Worm (Caenorhabditis elegans): ENCODE results near the gene nas-9.

Gene nas-9

ce11 chrV:4806859-4807258, 33.0 kb downstream of the nas-9 start:
- TF ChIP-seq tra-4 (tag; optimal IDR thresholded peaks at IDR 0.05) = no peak
- TF ChIP-seq ceh-36 (tag; optimal IDR thresholded peaks at IDR 0.05) = no peak
- TF ChIP-seq aly-1 (tag; optimal IDR thresholded peaks at IDR 0.05) = no peak
- TF ChIP-seq ama-1 (optimal IDR thresholded peaks at IDR 0.05) = no peak
- TF ChIP-seq hnd-1 (tag; optimal IDR thresholded peaks at IDR 0.05) = no peak
- no peak for TF ChIP-seq hmbx-1 (tag; optimal IDR thresholded peaks at IDR 0.05)
- no peak for TF ChIP-seq tbx-11 (GFP tag; IDR thresholded peaks at IDR 0.05)
- TF ChIP-seq sea-1 (GFP tag; conservative IDR thresholded peaks at IDR 0.05) = no peak
- TF ChIP-seq F13C5.2 (tag; optimal IDR thresholded peaks at IDR 0.05) = no peak
- TF ChIP-seq tbx-37 (GFP tag; conservative IDR thresholded peaks at IDR 0.05) = no peak
- no peak for TF ChIP-seq pes-1 (GFP tag; IDR thresholded peaks at IDR 0.05)
- TF ChIP-seq B0310.2 (tag; optimal IDR thresholded peaks at IDR 0.05) = no peak
- TF ChIP-seq ceh-13 (GFP tag; optimal IDR thresholded peaks at IDR 0.05) = no peak
- TF ChIP-seq scrt-1 (GFP tag; IDR thresholded peaks at IDR 0.05) = no peak
- no peak for TF ChIP-seq ets-7 (tag; optimal IDR thresholded peaks at IDR 0.05)
- no peak for TF ChIP-seq flt-1 (GFP tag; IDR thresholded peaks at IDR 0.05)

DNA sequence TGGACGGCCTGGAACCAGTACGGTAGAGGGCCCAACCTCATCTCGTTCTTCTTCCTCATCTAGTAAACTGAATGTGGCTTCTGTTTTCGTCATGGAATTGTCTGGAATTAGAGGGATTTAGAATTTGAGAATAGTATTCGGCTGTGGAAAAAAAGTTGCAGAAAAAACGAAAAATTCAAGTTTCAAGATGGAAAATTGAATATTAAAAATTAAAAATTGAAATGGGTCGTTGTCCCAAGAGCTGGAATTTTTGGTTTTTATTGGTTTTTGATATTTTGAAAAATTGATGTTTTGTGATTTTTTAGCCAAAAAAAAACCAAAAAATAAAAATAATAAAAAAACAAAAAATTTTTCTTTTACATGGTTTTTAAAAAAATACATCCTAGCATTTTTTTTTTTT, 34.0 kb downstream of the nas-9 start, which contains the start of gene R02F11.3:
TSS of gene R02F11.3 (minus strand) at position 101 of the 400 bp plus-strand sequence.
- TF ChIP-seq F13C5.2 (tag; optimal IDR thresholded peaks at IDR 0.05) (no peak), ceh-36 (tag; optimal IDR thresholded peaks at IDR 0.05) (no peak), scrt-1 (GFP tag; IDR thresholded peaks at IDR 0.05) (no peak)

ce11 chrV:4801943-4802342, 37.9 kb downstream of the nas-9 start:
- TF ChIP-seq scrt-1 (GFP tag; IDR thresholded peaks at IDR 0.05) = no peak
- no peak for TF ChIP-seq hmg-4 (GFP tag; optimal IDR thresholded peaks at IDR 0.05)
- no peak for TF ChIP-seq aly-1 (tag; optimal IDR thresholded peaks at IDR 0.05)
- no peak for TF ChIP-seq F13C5.2 (tag; optimal IDR thresholded peaks at IDR 0.05)
- no peak for TF ChIP-seq hnd-1 (tag; optimal IDR thresholded peaks at IDR 0.05)
- TF ChIP-seq ceh-13 (GFP tag; optimal IDR thresholded peaks at IDR 0.05) = no peak
- TF ChIP-seq tbx-11 (GFP tag; IDR thresholded peaks at IDR 0.05) = no peak
- TF ChIP-seq ceh-36 (tag; optimal IDR thresholded peaks at IDR 0.05) = no peak
- no peak for TF ChIP-seq pes-1 (GFP tag; IDR thresholded peaks at IDR 0.05)
- TF ChIP-seq B0310.2 (tag; optimal IDR thresholded peaks at IDR 0.05) = no peak

ce11 chrV:4800794-4801193, 39.0 kb downstream of the nas-9 start, which contains the start of gene R02F11.1:
Gene R02F11.1 (plus strand): TSS chrV:4801094.
- TF ChIP-seq B0310.2 (tag; optimal IDR thresholded peaks at IDR 0.05) (no peak), ceh-13 (GFP tag; optimal IDR thresholded peaks at IDR 0.05) (no peak), sea-1 (GFP tag; conservative IDR thresholded peaks at IDR 0.05) (no peak), tbx-37 (GFP tag; conservative IDR thresholded peaks at IDR 0.05) (no peak), tra-4 (tag; optimal IDR thresholded peaks at IDR 0.05) (no peak), hmbx-1 (tag; optimal IDR thresholded peaks at IDR 0.05) (no peak), aly-1 (tag; optimal IDR thresholded peaks at IDR 0.05) (no peak), tbx-11 (GFP tag; IDR thresholded peaks at IDR 0.05) (no peak), scrt-1 (GFP tag; IDR thresholded peaks at IDR 0.05) (no peak), hmg-4 (GFP tag; optimal IDR thresholded peaks at IDR 0.05) (no peak), ama-1 (optimal IDR thresholded peaks at IDR 0.05) (no peak), ets-7 (tag; optimal IDR thresholded peaks at IDR 0.05) (no peak), ceh-36 (tag; optimal IDR thresholded peaks at IDR 0.05) (no peak), pes-1 (GFP tag; IDR thresholded peaks at IDR 0.05) (no peak), flt-1 (GFP tag; IDR thresholded peaks at IDR 0.05) (no peak)

DNA sequence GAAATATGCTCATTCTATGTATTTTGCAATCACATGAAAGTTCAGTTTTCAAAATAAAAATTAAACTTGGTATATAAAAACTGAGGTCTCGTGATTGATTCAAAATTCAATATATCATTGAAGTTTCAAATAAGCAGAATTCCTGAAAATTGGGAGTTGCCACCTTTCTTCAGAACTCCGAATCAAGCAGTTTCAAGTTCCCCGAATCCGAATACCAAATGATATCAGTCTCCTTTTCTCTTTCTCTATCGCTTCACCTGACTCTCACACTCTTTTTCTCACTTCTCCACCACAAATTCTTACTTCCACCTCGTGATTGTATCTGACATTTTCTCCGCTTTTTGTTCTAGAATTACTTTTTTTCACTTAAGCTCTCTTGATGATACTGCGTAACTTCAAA, 45.5 kb downstream of the nas-9 start, which contains the start of gene R02F11.2:
TSS of gene R02F11.2 (plus strand) at position 292 of the 400 bp plus-strand sequence.
- TF ChIP-seq hmg-4 (GFP tag; optimal IDR thresholded peaks at IDR 0.05) (no peak), hmbx-1 (tag; optimal IDR thresholded peaks at IDR 0.05) (no peak), scrt-1 (GFP tag; IDR thresholded peaks at IDR 0.05) (no peak), F13C5.2 (tag; optimal IDR thresholded peaks at IDR 0.05) (no peak), tra-4 (tag; optimal IDR thresholded peaks at IDR 0.05) (no peak), aly-1 (tag; optimal IDR thresholded peaks at IDR 0.05) (no peak), B0310.2 (tag; optimal IDR thresholded peaks at IDR 0.05) (no peak), sea-1 (GFP tag; conservative IDR thresholded peaks at IDR 0.05) (no peak), tbx-37 (GFP tag; conservative IDR thresholded peaks at IDR 0.05) (no peak), pes-1 (GFP tag; IDR thresholded peaks at IDR 0.05) (no peak), ama-1 (optimal IDR thresholded peaks at IDR 0.05) (no peak), flt-1 (GFP tag; IDR thresholded peaks at IDR 0.05) (no peak)

- no peak for TF ChIP-seq ceh-13 (GFP tag; optimal IDR thresholded peaks at IDR 0.05)
- no peak for TF ChIP-seq scrt-1 (GFP tag; IDR thresholded peaks at IDR 0.05)
- TF ChIP-seq ceh-36 (tag; optimal IDR thresholded peaks at IDR 0.05) = no peak
- TF ChIP-seq tbx-37 (GFP tag; conservative IDR thresholded peaks at IDR 0.05) = no peak
- no peak for TF ChIP-seq ets-7 (tag; optimal IDR thresholded peaks at IDR 0.05)
- no peak for TF ChIP-seq ama-1 (optimal IDR thresholded peaks at IDR 0.05)
- TF ChIP-seq hmg-4 (GFP tag; optimal IDR thresholded peaks at IDR 0.05) = no peak
- TF ChIP-seq pes-1 (GFP tag; IDR thresholded peaks at IDR 0.05) = no peak
- TF ChIP-seq hnd-1 (tag; optimal IDR thresholded peaks at IDR 0.05) = no peak
Measured at ce11 chrV:4791569-4791968, 48.2 kb downstream of the nas-9 start, which contains the start of gene R02F11.11. Gene R02F11.11 (plus strand): TSS chrV:4791869.

ce11 chrV:4790368-4790767, 49.4 kb downstream of the nas-9 start, which contains the start of gene R02F11.12:
Gene R02F11.12 (plus strand): TSS chrV:4790668.
- TF ChIP-seq flt-1 (GFP tag; IDR thresholded peaks at IDR 0.05) (no peak), ceh-13 (GFP tag; optimal IDR thresholded peaks at IDR 0.05) (no peak), hnd-1 (tag; optimal IDR thresholded peaks at IDR 0.05) (no peak), ceh-36 (tag; optimal IDR thresholded peaks at IDR 0.05) (no peak), B0310.2 (tag; optimal IDR thresholded peaks at IDR 0.05) (no peak), sea-1 (GFP tag; conservative IDR thresholded peaks at IDR 0.05) (no peak)

ce11 chrV:4788823-4789222, 51.0 kb downstream of the nas-9 start, which contains the start of gene R02F11.10:
Gene R02F11.10 (plus strand): TSS chrV:4789123.
- TF ChIP-seq flt-1 (GFP tag; IDR thresholded peaks at IDR 0.05) = no peak
- no peak for TF ChIP-seq aly-1 (tag; optimal IDR thresholded peaks at IDR 0.05)
- TF ChIP-seq tbx-37 (GFP tag; conservative IDR thresholded peaks at IDR 0.05) = no peak
- TF ChIP-seq ceh-36 (tag; optimal IDR thresholded peaks at IDR 0.05) = no peak
- TF ChIP-seq ama-1 (optimal IDR thresholded peaks at IDR 0.05) = no peak
- TF ChIP-seq hmg-4 (GFP tag; optimal IDR thresholded peaks at IDR 0.05) = no peak
- no peak for TF ChIP-seq sea-1 (GFP tag; conservative IDR thresholded peaks at IDR 0.05)
- no peak for TF ChIP-seq F13C5.2 (tag; optimal IDR thresholded peaks at IDR 0.05)
